Worm (Caenorhabditis elegans): ENCODE measurements around the gene C08H9.15.

C08H9.15 gene

ce11 chrII:9868698-9869097 is 12.3 kb upstream of the C08H9.15 start, which contains the start of gene old-1:
Gene old-1 (minus strand): TSS chrII:9868747.
- TF ChIP-seq hlh-30 (tag; optimal IDR thresholded peaks at IDR 0.05; ENCODE audit: insufficient read depth) (no peak), fkh-10 (GFP tag; optimal IDR thresholded peaks at IDR 0.05) (no peak), ama-1 (optimal IDR thresholded peaks at IDR 0.05) (no peak), ceh-32 (tag; optimal IDR thresholded peaks at IDR 0.05; ENCODE audit: poor library complexity) (no peak), F26F4.8 (GFP tag; conservative IDR thresholded peaks at IDR 0.05) (no peak), F10B5.3 (tag; optimal IDR thresholded peaks at IDR 0.05) (no peak), ceh-62 (tag; optimal IDR thresholded peaks at IDR 0.05) (no peak), nhr-25 (tag; optimal IDR thresholded peaks at IDR 0.05; ENCODE audit: borderline replicate concordance, insufficient read depth) (no peak), rbr-2 (tag; optimal IDR thresholded peaks at IDR 0.05) (no peak), tag-97 (GFP tag; IDR thresholded peaks at IDR 0.05) (no peak), egl-43 (GFP tag; IDR thresholded peaks at IDR 0.05) (no peak), lsy-2 (tag; optimal IDR thresholded peaks at IDR 0.05) (no peak), F37D6.2 (tag; optimal IDR thresholded peaks at IDR 0.05) (no peak), spr-1 (tag; optimal IDR thresholded peaks at IDR 0.05) (no peak), fos-1 (tag; optimal IDR thresholded peaks at IDR 0.05) (no peak)

ce11 chrII:9871061-9871460 is 9.9 kb upstream of the C08H9.15 start, which contains the start of gene chil-7:
Gene chil-7 (minus strand): TSS chrII:9871172.
- TF ChIP-seq unc-62 (GFP tag; optimal IDR thresholded peaks at IDR 0.05 in 1 of 2), result peak in 1 of 2 experiments; percentile 97
- no peak for TF ChIP-seq unc-62 (tag; optimal IDR thresholded peaks at IDR 0.05)
- no peak for TF ChIP-seq saeg-2 (GFP tag; IDR thresholded peaks at IDR 0.05)
- no peak for TF ChIP-seq nhr-11 (tag; optimal IDR thresholded peaks at IDR 0.05)

ce11 chrII:9872961-9873360 is 8.0 kb upstream of the C08H9.15 start, which contains the start of gene chil-8:
Gene chil-8 (minus strand): TSS chrII:9873061.
- TF ChIP-seq aha-1 (tag) (peak; percentile 37), mep-1 (tag; optimal IDR thresholded peaks at IDR 0.05) (no peak), hlh-30 (tag; optimal IDR thresholded peaks at IDR 0.05; ENCODE audit: insufficient read depth) (no peak), madf-9 (GFP tag; conservative IDR thresholded peaks at IDR 0.05) (no peak), ceh-62 (tag; optimal IDR thresholded peaks at IDR 0.05) (no peak), nhr-111 (GFP tag; optimal IDR thresholded peaks at IDR 0.05) (no peak)

ce11 chrII:9874508-9875229 is 6.3 kb upstream of the C08H9.15 start, which contains the start of the genes chil-2 and ctsa-3.2:
Gene chil-2 (minus strand): TSS chrII:9874608.
Gene ctsa-3.2 (plus strand): TSS chrII:9875179.
- TF ChIP-seq mes-2 (tag; optimal IDR thresholded peaks at IDR 0.05; ENCODE audit: poor library complexity, severe bottlenecking) (no peak), ceh-82 (tag; optimal IDR thresholded peaks at IDR 0.05) (no peak), lin-13 (GFP tag; optimal IDR thresholded peaks at IDR 0.05) (no peak)

DNA sequence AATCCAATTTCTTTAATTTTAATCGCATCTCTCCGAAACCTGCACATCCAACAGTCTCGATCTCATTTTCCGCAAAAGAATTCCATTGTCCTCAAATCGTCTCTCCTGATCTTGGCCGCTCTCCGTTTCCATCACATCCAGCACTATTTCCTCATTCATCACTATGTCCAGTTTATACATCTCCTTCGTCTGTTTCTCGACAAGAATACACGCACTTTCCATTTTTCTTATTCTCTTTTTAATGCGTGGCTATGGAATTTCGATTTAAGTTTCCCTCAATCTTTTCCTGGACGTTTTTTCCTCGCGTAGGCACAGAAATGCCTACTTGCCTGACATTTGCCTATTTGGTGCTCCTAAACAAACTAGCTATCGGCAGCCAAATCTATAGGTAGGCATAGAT is 1.2 kb upstream of the C08H9.15 start:
- no peak for TF ChIP-seq fkh-10 (GFP tag; optimal IDR thresholded peaks at IDR 0.05)
- peak; percentile 73 for TF ChIP-seq aha-1 (tag)
- TF ChIP-seq unc-62 (GFP tag; optimal IDR thresholded peaks at IDR 0.05 in 1 of 2), result peak in 1 of 2 experiments; percentile 8
- TF ChIP-seq unc-62 (tag; optimal IDR thresholded peaks at IDR 0.05), result no peak

DNA sequence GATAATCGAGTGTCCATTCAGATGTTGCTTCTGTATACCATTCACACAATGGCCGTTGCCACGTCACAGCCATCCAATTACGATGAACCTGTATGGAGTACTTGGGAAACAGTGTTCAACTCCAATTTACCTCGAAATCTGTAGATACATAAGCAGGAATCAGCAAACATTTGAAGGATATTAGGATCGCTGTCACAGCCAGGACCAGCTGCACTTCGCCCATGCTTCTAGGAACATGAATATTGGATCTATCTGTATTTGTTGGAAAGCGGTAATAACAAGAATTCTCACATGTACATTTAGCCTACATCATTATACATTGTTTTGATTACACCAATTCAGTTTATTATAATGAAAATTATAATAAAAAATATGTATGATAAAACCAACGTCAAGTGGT is 5.2 kb downstream of the C08H9.15 start, which contains the start of gene algn-8:
Gene algn-8 (minus strand): TSS at position 227 of the 400 bp plus-strand sequence.
- TF ChIP-seq ama-1 (optimal IDR thresholded peaks at IDR 0.05) (no peak), zfp-3 (GFP tag; conservative IDR thresholded peaks at IDR 0.05) (0 out of 2 replicates have a peak, but pooled peaks have one; percentile 29), mes-2 (tag; optimal IDR thresholded peaks at IDR 0.05; ENCODE audit: poor library complexity, severe bottlenecking) (peak; percentile 22), madf-5 (GFP tag; IDR thresholded peaks at IDR 0.05) (no peak), duxl-1 (tag; optimal IDR thresholded peaks at IDR 0.05; ENCODE audit: poor library complexity) (peak; percentile 46), nhr-102 (tag; optimal IDR thresholded peaks at IDR 0.05) (peak; percentile 32), nhr-25 (tag; optimal IDR thresholded peaks at IDR 0.05; ENCODE audit: borderline replicate concordance, insufficient read depth) (peak; percentile 26), spr-3 (GFP tag; optimal IDR thresholded peaks at IDR 0.05) (peak; percentile 10), tra-1 (GFP tag; IDR thresholded peaks at IDR 0.05) (0 out of 2 replicates have a peak, but pooled peaks have one; percentile 16), ceh-62 (tag; optimal IDR thresholded peaks at IDR 0.05) (no peak), lim-7 (GFP tag; IDR thresholded peaks at IDR 0.05) (0 out of 2 replicates have a peak, but pooled peaks have one; percentile 18), lin-1 (GFP tag; IDR thresholded peaks at IDR 0.05) (no peak), nhr-10 (tag; optimal IDR thresholded peaks at IDR 0.05) (no peak), F10B5.3 (tag; optimal IDR thresholded peaks at IDR 0.05) (peak; percentile 3), T26A8.4 (GFP tag; IDR thresholded peaks at IDR 0.05) (0 out of 2 replicates have a peak, but pooled peaks have one; percentile 49), nhr-41 (GFP tag; IDR thresholded peaks at IDR 0.05) (no peak)
